Worm (Caenorhabditis elegans): Measurements from ENCODE around the gene ZC262.4.
"Not testable (repeated sequence)": the region's sequence is repeated elsewhere in the genome, so short reads cannot be mapped to it uniquely, and the experiment has no call there.

Gene ZC262.4

ce11 chrIII:8355462-8355815, 21.1 kb upstream of the ZC262.4 start:
- TF ChIP-seq mbf-1 (tag; optimal IDR thresholded peaks at IDR 0.05): no peak
- no peak for TF ChIP-seq mdl-1 (tag; optimal IDR thresholded peaks at IDR 0.05)
- no peak for TF ChIP-seq snpc-4 (tag; optimal IDR thresholded peaks at IDR 0.05)
- no peak for TF ChIP-seq ztf-11 (tag; optimal IDR thresholded peaks at IDR 0.05)
- no peak for TF ChIP-seq unc-39 (tag; optimal IDR thresholded peaks at IDR 0.05)
- TF ChIP-seq ceh-82 (tag; optimal IDR thresholded peaks at IDR 0.05): no peak
- TF ChIP-seq nhr-10 (tag; optimal IDR thresholded peaks at IDR 0.05): no peak
- no peak for TF ChIP-seq nhr-6 (tag; optimal IDR thresholded peaks at IDR 0.05)
- TF ChIP-seq zag-1 (tag; optimal IDR thresholded peaks at IDR 0.05): no peak
- no peak for TF ChIP-seq R02D3.7 (tag; optimal IDR thresholded peaks at IDR 0.05)
- no peak for TF ChIP-seq Y55F3AM.14 (GFP tag; optimal IDR thresholded peaks at IDR 0.05)
- TF ChIP-seq ceh-16 (tag; optimal IDR thresholded peaks at IDR 0.05): no peak
- TF ChIP-seq elt-1 (tag; optimal IDR thresholded peaks at IDR 0.05): no peak
- no peak for TF ChIP-seq aly-2 (tag; optimal IDR thresholded peaks at IDR 0.05)
- no peak for TF ChIP-seq mab-5 (tag; optimal IDR thresholded peaks at IDR 0.05)
- TF ChIP-seq gmeb-1 (tag; optimal IDR thresholded peaks at IDR 0.05): no peak
- TF ChIP-seq crh-2 (tag; optimal IDR thresholded peaks at IDR 0.05): no peak
- no peak for TF ChIP-seq ZK546.5 (tag; optimal IDR thresholded peaks at IDR 0.05)

ce11 chrIII:8354644-8355461, 20.5 kb upstream of the ZC262.4 start, which contains the start of gene unc-116:
unc-116 (minus strand) TSS chrIII:8355174.
- peak; percentile 67 for TF ChIP-seq sma-9 (GFP tag; optimal IDR thresholded peaks at IDR 0.05)
- no peak for TF ChIP-seq sma-9 (tag; optimal IDR thresholded peaks at IDR 0.05)
- peak; percentile 78 for TF ChIP-seq C34F6.9 (tag; optimal IDR thresholded peaks at IDR 0.05)
- TF ChIP-seq zag-1 (tag; optimal IDR thresholded peaks at IDR 0.05): peak; percentile 54
- peak; percentile 16 to 70 for TF ChIP-seq mdl-1 (tag; optimal IDR thresholded peaks at IDR 0.05)
- no peak for TF ChIP-seq lin-11 (tag; optimal IDR thresholded peaks at IDR 0.05)
- peak; percentile 91 for TF ChIP-seq nhr-129 (tag; optimal IDR thresholded peaks at IDR 0.05)
- TF ChIP-seq crh-2 (tag; optimal IDR thresholded peaks at IDR 0.05): peak; percentile 51
- no peak for TF ChIP-seq alr-1 (tag; optimal IDR thresholded peaks at IDR 0.05)
- peak; percentile 2 for TF ChIP-seq nhr-25 (tag; optimal IDR thresholded peaks at IDR 0.05)
- peak; percentile 51 for TF ChIP-seq lin-13 (GFP tag; optimal IDR thresholded peaks at IDR 0.05)
- peak; percentile 55 for TF ChIP-seq ztf-4 (tag; optimal IDR thresholded peaks at IDR 0.05)
- TF ChIP-seq mab-5 (tag; optimal IDR thresholded peaks at IDR 0.05): no peak
- TF ChIP-seq snpc-4 (tag; optimal IDR thresholded peaks at IDR 0.05): peak; percentile 27
- no peak for TF ChIP-seq unc-62 (GFP tag; optimal IDR thresholded peaks at IDR 0.05)
- peak; percentile 92 for TF ChIP-seq unc-55 (GFP tag; optimal IDR thresholded peaks at IDR 0.05)
- no peak for TF ChIP-seq blmp-1 (tag; optimal IDR thresholded peaks at IDR 0.05; ENCODE audit: insufficient read depth)
- no peak for TF ChIP-seq nhr-237 (tag; optimal IDR thresholded peaks at IDR 0.05)
- peak; percentile 1 for TF ChIP-seq sem-4 (tag; optimal IDR thresholded peaks at IDR 0.05)
- no peak for TF ChIP-seq R02D3.7 (tag; optimal IDR thresholded peaks at IDR 0.05)
- TF ChIP-seq lsy-2 (tag; optimal IDR thresholded peaks at IDR 0.05): peak; percentile 46 to 71

- not testable (repeated sequence) for TF ChIP-seq ama-1 (optimal IDR thresholded peaks at IDR 0.05); lin-39 (tag; optimal IDR thresholded peaks at IDR 0.05); unc-62 (GFP tag; optimal IDR thresholded peaks at IDR 0.05)
Observed at ce11 chrIII:8347822-8348221, 13.5 kb upstream of the ZC262.4 start, which contains the start of gene clc-29. clc-29 (minus strand) TSS chrIII:8347922.

- not testable (repeated sequence) for TF ChIP-seq mdl-1, aly-2, crh-2 (tag; optimal IDR thresholded peaks at IDR 0.05)
Observed at ce11 chrIII:8344283-8344682, 10.0 kb upstream of the ZC262.4 start, which contains the start of gene ZC262.7. ZC262.7 (minus strand) TSS chrIII:8344336.

ce11 chrIII:8339372-8339771, 5.0 kb upstream of the ZC262.4 start, which contains the start of gene clc-28:
clc-28 (minus strand) TSS chrIII:8339472.
- TF ChIP-seq ama-1 (optimal IDR thresholded peaks at IDR 0.05); ceh-16 (tag; optimal IDR thresholded peaks at IDR 0.05); C34F6.9 (tag; optimal IDR thresholded peaks at IDR 0.05): not testable (repeated sequence)

All from whole organism, L2 larva.